In genomic region chr3L:18212237-18212653, dm6 we compare ENCODE assay signal across 1 fruit fly cellular context.
TF ChIP-seq lines count a peak whose summit lies in the region.

No protein-coding gene starts in this region.

TF ChIP-seq in whole organism, embryonic, 481 proteins besides CTCF, POLR2A, EP300 and RAD21 (continued from another document and continues in another):
- TF ChIP-seq trh (GFP tag; optimal IDR thresholded peaks at IDR 0.05; lab: Kevin White, UChicago): no peak
- TF ChIP-seq sim (GFP tag; IDR thresholded peaks at IDR 0.05; lab: Robert Waterston, UW): peak; percentile 56; the same call in 1 of the 2 replicates
- peak; percentile 95 for TF ChIP-seq CG17328 (GFP tag; IDR thresholded peaks at IDR 0.05; lab: Robert Waterston, UW)
- TF ChIP-seq salm (tag; optimal IDR thresholded peaks at IDR 0.05; lab: Kevin White, UChicago): peak; percentile 38
- no peak for TF ChIP-seq nerfin-2 (GFP tag; IDR thresholded peaks at IDR 0.05; lab: Robert Waterston, UW; ENCODE audit: partially characterized antibody)
- TF ChIP-seq Blimp-1 (GFP tag; optimal IDR thresholded peaks at IDR 0.05; lab: Kevin White, UChicago): peak; percentile 77
- TF ChIP-seq CG12299 (tag; optimal IDR thresholded peaks at IDR 0.05; lab: Kevin White, UChicago): peak; percentile 55
- peak; percentile 87; the same call in 1 of the 2 replicates for TF ChIP-seq CG3847 (GFP tag; IDR thresholded peaks at IDR 0.05; lab: Robert Waterston, UW)
- TF ChIP-seq disco-r (GFP tag; optimal IDR thresholded peaks at IDR 0.05; lab: Kevin White, UChicago): no peak
- peak; percentile 41 for TF ChIP-seq CG7786 (GFP tag; optimal IDR thresholded peaks at IDR 0.05; lab: Kevin White, UChicago)
- TF ChIP-seq Tbp (GFP tag; optimal IDR thresholded peaks at IDR 0.05; lab: Kevin White, UChicago): no peak
- peak; percentile 56 for TF ChIP-seq CG16815 (GFP tag; optimal IDR thresholded peaks at IDR 0.05; lab: Kevin White, UChicago)
- peak; percentile 69 for TF ChIP-seq lab (GFP tag; optimal IDR thresholded peaks at IDR 0.05; lab: Kevin White, UChicago)
- TF ChIP-seq CG4328 (GFP tag; optimal IDR thresholded peaks at IDR 0.05; lab: Kevin White, UChicago): no peak
- peak; percentile 85 for TF ChIP-seq B-H1 (GFP tag; IDR thresholded peaks at IDR 0.05; lab: Robert Waterston, UW)
- TF ChIP-seq Dbx (GFP tag; IDR thresholded peaks at IDR 0.05; lab: Robert Waterston, UW): peak; percentile 73; the same call in 2 of the 3 replicates
- TF ChIP-seq unpg (GFP tag; optimal IDR thresholded peaks at IDR 0.05; lab: Kevin White, UChicago): peak; percentile 84
- TF ChIP-seq CG7271 (tag; optimal IDR thresholded peaks at IDR 0.05; lab: Kevin White, UChicago): no peak
- no peak for TF ChIP-seq sug (tag; optimal IDR thresholded peaks at IDR 0.05; lab: Kevin White, UChicago)
- TF ChIP-seq CG6813 (GFP tag; optimal IDR thresholded peaks at IDR 0.05; lab: Kevin White, UChicago): peak; percentile 55
- TF ChIP-seq schlank (tag; optimal IDR thresholded peaks at IDR 0.05; lab: Kevin White, UChicago): no peak
- TF ChIP-seq rib (GFP tag; IDR thresholded peaks at IDR 0.05; lab: Robert Waterston, UW): peak; percentile 72; the same call in 1 of the 2 replicates
- TF ChIP-seq zen2 (GFP tag; IDR thresholded peaks at IDR 0.05; lab: Robert Waterston, UW; ENCODE audit: partially characterized antibody): no peak
- peak; percentile 37 for TF ChIP-seq CG15011 (GFP tag; optimal IDR thresholded peaks at IDR 0.05; lab: Kevin White, UChicago)
- no peak for TF ChIP-seq CG11398 (GFP tag; optimal IDR thresholded peaks at IDR 0.05; lab: Kevin White, UChicago)
- TF ChIP-seq CG10366 (GFP tag; IDR thresholded peaks at IDR 0.05; lab: Robert Waterston, UW): peak; percentile 91
- TF ChIP-seq CG2678 (tag; optimal IDR thresholded peaks at IDR 0.05; lab: Kevin White, UChicago): peak; percentile 79
- TF ChIP-seq sens (GFP tag; lab: Kevin White, UChicago): peak; percentile 92
- peak; percentile 31 for TF ChIP-seq tup (GFP tag; optimal IDR thresholded peaks at IDR 0.05; lab: Kevin White, UChicago)
- no peak for TF ChIP-seq cg (GFP tag; optimal IDR thresholded peaks at IDR 0.05; lab: Kevin White, UChicago)
- TF ChIP-seq CG11093 (GFP tag; IDR thresholded peaks at IDR 0.05; lab: Robert Waterston, UW): peak; percentile 88
- peak; percentile 69 for TF ChIP-seq Abd-B (GFP tag; optimal IDR thresholded peaks at IDR 0.05; lab: Kevin White, UChicago)
- TF ChIP-seq ken (GFP tag; IDR thresholded peaks at IDR 0.05; lab: Robert Waterston, UW): peak; percentile 96
- no peak for TF ChIP-seq Hr39 (optimal IDR thresholded peaks at IDR 0.05; lab: Kevin White, UChicago)
- TF ChIP-seq shn (GFP tag; optimal IDR thresholded peaks at IDR 0.05; lab: Kevin White, UChicago): no peak
- peak; percentile 49 for TF ChIP-seq CG33213 (GFP tag; optimal IDR thresholded peaks at IDR 0.05; lab: Kevin White, UChicago)
- peak; percentile 88 for TF ChIP-seq ranshi (GFP tag; IDR thresholded peaks at IDR 0.05; lab: Robert Waterston, UW)
- TF ChIP-seq ato (GFP tag; IDR thresholded peaks at IDR 0.05; lab: Robert Waterston, UW; ENCODE audit: partially characterized antibody): no peak
- no peak for TF ChIP-seq Kr (GFP tag; optimal IDR thresholded peaks at IDR 0.05; lab: Kevin White, UChicago)
- no peak for TF ChIP-seq CG17568 (GFP tag; optimal IDR thresholded peaks at IDR 0.05; lab: Kevin White, UChicago)
- TF ChIP-seq hth (optimal IDR thresholded peaks at IDR 0.05; lab: Kevin White, UChicago): no peak
- peak; percentile 41 for TF ChIP-seq NC2β (GFP tag; optimal IDR thresholded peaks at IDR 0.05; lab: Kevin White, UChicago)
- TF ChIP-seq CG16863 (GFP tag; optimal IDR thresholded peaks at IDR 0.05; lab: Kevin White, UChicago): peak; percentile 56
- no peak for TF ChIP-seq CG6765 (GFP tag; optimal IDR thresholded peaks at IDR 0.05; lab: Kevin White, UChicago)
- TF ChIP-seq CoRest (tag; optimal IDR thresholded peaks at IDR 0.05; lab: Kevin White, UChicago): peak; percentile 60
- TF ChIP-seq psq (GFP tag; optimal IDR thresholded peaks at IDR 0.05; lab: Kevin White, UChicago): peak; percentile 9
- TF ChIP-seq CG10959 (GFP tag; IDR thresholded peaks at IDR 0.05; lab: Robert Waterston, UW): no peak
- peak; percentile 80 for TF ChIP-seq Sox100B (GFP tag; optimal IDR thresholded peaks at IDR 0.05; lab: Kevin White, UChicago)
- peak; percentile 78 for TF ChIP-seq Rx (GFP tag; IDR thresholded peaks at IDR 0.05; lab: Robert Waterston, UW)
- peak; percentile 75 for TF ChIP-seq fd96Cb (tag; optimal IDR thresholded peaks at IDR 0.05; lab: Kevin White, UChicago)
- TF ChIP-seq unc-4 (GFP tag; IDR thresholded peaks at IDR 0.05; lab: Robert Waterston, UW; ENCODE audit: partially characterized antibody): no peak
- peak; percentile 59 for TF ChIP-seq zen (tag; optimal IDR thresholded peaks at IDR 0.05; lab: Kevin White, UChicago)
- peak; percentile 52 for TF ChIP-seq jumu (GFP tag; optimal IDR thresholded peaks at IDR 0.05; lab: Kevin White, UChicago)
- no peak for TF ChIP-seq HmgZ (tag; optimal IDR thresholded peaks at IDR 0.05; lab: Kevin White, UChicago)
- no peak for TF ChIP-seq Hand (GFP tag; optimal IDR thresholded peaks at IDR 0.05; lab: Kevin White, UChicago)
- peak; percentile 96 for TF ChIP-seq vvl (GFP tag; IDR thresholded peaks at IDR 0.05; lab: Robert Waterston, UW)
- no peak for TF ChIP-seq C15 (GFP tag; IDR thresholded peaks at IDR 0.05; lab: Robert Waterston, UW)
- no peak for TF ChIP-seq Bdp1 (GFP tag; optimal IDR thresholded peaks at IDR 0.05; lab: Kevin White, UChicago)
- peak; percentile 64 for TF ChIP-seq Meics (GFP tag; optimal IDR thresholded peaks at IDR 0.05; lab: Kevin White, UChicago)
- peak; percentile 62 for TF ChIP-seq CG10209 (GFP tag; optimal IDR thresholded peaks at IDR 0.05; lab: Kevin White, UChicago)
- TF ChIP-seq Optix (GFP tag; IDR thresholded peaks at IDR 0.05; lab: Robert Waterston, UW): peak; percentile 92
- peak; percentile 33 for TF ChIP-seq ab (GFP tag; optimal IDR thresholded peaks at IDR 0.05; lab: Kevin White, UChicago)
- peak; percentile 73 for TF ChIP-seq bcd (GFP tag; optimal IDR thresholded peaks at IDR 0.05; lab: Kevin White, UChicago)
- TF ChIP-seq CG9437 (GFP tag; optimal IDR thresholded peaks at IDR 0.05; lab: Kevin White, UChicago): peak; percentile 58
- peak; percentile 40 for TF ChIP-seq kay (GFP tag; optimal IDR thresholded peaks at IDR 0.05; lab: Kevin White, UChicago)
- TF ChIP-seq Mes4 (GFP tag; optimal IDR thresholded peaks at IDR 0.05; lab: Kevin White, UChicago): peak; percentile 48
- TF ChIP-seq CG12219 (GFP tag; optimal IDR thresholded peaks at IDR 0.05; lab: Kevin White, UChicago): peak; percentile 33
- peak; percentile 66 for TF ChIP-seq tap (tag; optimal IDR thresholded peaks at IDR 0.05; lab: Kevin White, UChicago)
- TF ChIP-seq CG7839 (tag; optimal IDR thresholded peaks at IDR 0.05; lab: Kevin White, UChicago): peak; percentile 77
- peak; percentile 48; the same call in 1 of the 2 replicates for TF ChIP-seq GATAe (GFP tag; conservative IDR thresholded peaks at IDR 0.05; lab: Robert Waterston, UW)
- peak; percentile 52 for TF ChIP-seq CG8359 (GFP tag; optimal IDR thresholded peaks at IDR 0.05; lab: Kevin White, UChicago; ENCODE audit: borderline replicate concordance)
- no peak for TF ChIP-seq p53 (GFP tag; optimal IDR thresholded peaks at IDR 0.05; lab: Kevin White, UChicago)
- peak; percentile 86 for TF ChIP-seq dmrt99B (tag; optimal IDR thresholded peaks at IDR 0.05; lab: Kevin White, UChicago)
- TF ChIP-seq CG3726 (GFP tag; IDR thresholded peaks at IDR 0.05; lab: Robert Waterston, UW): peak; percentile 83
- TF ChIP-seq CG2202 (tag; optimal IDR thresholded peaks at IDR 0.05; lab: Kevin White, UChicago): peak; percentile 53
- TF ChIP-seq CG15479 (GFP tag; optimal IDR thresholded peaks at IDR 0.05; lab: Kevin White, UChicago): no peak
- TF ChIP-seq CG33557 (GFP tag; optimal IDR thresholded peaks at IDR 0.05; lab: Kevin White, UChicago): no peak
- no peak for TF ChIP-seq CG30020 (tag; optimal IDR thresholded peaks at IDR 0.05; lab: Kevin White, UChicago)
- peak; percentile 70 for TF ChIP-seq CG9932 (GFP tag; IDR thresholded peaks at IDR 0.05; lab: Robert Waterston, UW)
- peak; percentile 11 for TF ChIP-seq sd (tag; optimal IDR thresholded peaks at IDR 0.05; lab: Kevin White, UChicago)
- peak; percentile 94 for TF ChIP-seq Xrp1 (GFP tag; IDR thresholded peaks at IDR 0.05; lab: Robert Waterston, UW)
- peak; percentile 79; the same call in 1 of the 2 replicates for TF ChIP-seq bowl (GFP tag; IDR thresholded peaks at IDR 0.05; lab: Robert Waterston, UW)
- TF ChIP-seq CG31224 (GFP tag; IDR thresholded peaks at IDR 0.05; lab: Robert Waterston, UW): peak; percentile 62
- peak; percentile 55 for TF ChIP-seq CG18764 (GFP tag; optimal IDR thresholded peaks at IDR 0.05; lab: Kevin White, UChicago)
- no peak for TF ChIP-seq Adf1 (GFP tag; IDR thresholded peaks at IDR 0.05; lab: Robert Waterston, UW)
- TF ChIP-seq CG30403 (GFP tag; optimal IDR thresholded peaks at IDR 0.05; lab: Kevin White, UChicago): peak; percentile 85
- TF ChIP-seq CG1602 (GFP tag; optimal IDR thresholded peaks at IDR 0.05; lab: Kevin White, UChicago): peak; percentile 57
- TF ChIP-seq CG17829 (tag; optimal IDR thresholded peaks at IDR 0.05; lab: Kevin White, UChicago): peak; percentile 64
- peak; percentile 54 for TF ChIP-seq CG31388 (GFP tag; optimal IDR thresholded peaks at IDR 0.05; lab: Kevin White, UChicago)
- TF ChIP-seq CG8388 (GFP tag; optimal IDR thresholded peaks at IDR 0.05; lab: Kevin White, UChicago): peak; percentile 79
- no peak for TF ChIP-seq HLH4C (GFP tag; IDR thresholded peaks at IDR 0.05; lab: Robert Waterston, UW; ENCODE audit: partially characterized antibody)
- peak; percentile 86 for TF ChIP-seq CG11695 (GFP tag; IDR thresholded peaks at IDR 0.05; lab: Robert Waterston, UW)
- TF ChIP-seq tin (GFP tag; optimal IDR thresholded peaks at IDR 0.05; lab: Kevin White, UChicago): peak; percentile 80
- no peak for TF ChIP-seq CG1832 (GFP tag; optimal IDR thresholded peaks at IDR 0.05; lab: Kevin White, UChicago)
- peak; percentile 48 for TF ChIP-seq NC2α (GFP tag; optimal IDR thresholded peaks at IDR 0.05; lab: Kevin White, UChicago)
- TF ChIP-seq CG1647 (GFP tag; optimal IDR thresholded peaks at IDR 0.05; lab: Kevin White, UChicago): peak; percentile 36
- no peak for TF ChIP-seq Dp (GFP tag; optimal IDR thresholded peaks at IDR 0.05; lab: Kevin White, UChicago)
- peak; percentile 94 for TF ChIP-seq ci (GFP tag; IDR thresholded peaks at IDR 0.05; lab: Robert Waterston, UW)
- no peak for TF ChIP-seq CG8281 (tag; optimal IDR thresholded peaks at IDR 0.05; lab: Kevin White, UChicago)
- peak; percentile 69 for TF ChIP-seq CG6254 (GFP tag; optimal IDR thresholded peaks at IDR 0.05; lab: Kevin White, UChicago)
- peak; percentile 17 for TF ChIP-seq CG6654 (GFP tag; optimal IDR thresholded peaks at IDR 0.05; lab: Kevin White, UChicago)
- TF ChIP-seq ftz-f1 (GFP tag; optimal IDR thresholded peaks at IDR 0.05; lab: Kevin White, UChicago): no peak
- TF ChIP-seq eve (GFP tag; optimal IDR thresholded peaks at IDR 0.05; lab: Kevin White, UChicago): peak in 1 of 2 experiments; percentile 92
- peak; percentile 28 for TF ChIP-seq CG8290 (GFP tag; optimal IDR thresholded peaks at IDR 0.05; lab: Kevin White, UChicago)
- no peak for TF ChIP-seq CG8290 (tag; optimal IDR thresholded peaks at IDR 0.05; lab: Kevin White, UChicago)
- peak; percentile 83 for TF ChIP-seq onecut (GFP tag; IDR thresholded peaks at IDR 0.05; lab: Robert Waterston, UW)
- TF ChIP-seq Sin3A (optimal IDR thresholded peaks at IDR 0.05; lab: Kevin White, UChicago): no peak
- peak; percentile 13 for TF ChIP-seq CG6683 (GFP tag; optimal IDR thresholded peaks at IDR 0.05; lab: Kevin White, UChicago)
- TF ChIP-seq Six4 (GFP tag; optimal IDR thresholded peaks at IDR 0.05; lab: Kevin White, UChicago): peak; percentile 41
- TF ChIP-seq CG5953 (GFP tag; IDR thresholded peaks at IDR 0.05; lab: Robert Waterston, UW): peak; percentile 88
- peak; percentile 86 for TF ChIP-seq Gug (GFP tag; IDR thresholded peaks at IDR 0.05; lab: Robert Waterston, UW)
- no peak for TF ChIP-seq pzg (GFP tag; optimal IDR thresholded peaks at IDR 0.05; lab: Kevin White, UChicago)
- TF ChIP-seq ttk (GFP tag; IDR thresholded peaks at IDR 0.05; lab: Robert Waterston, UW): peak; percentile 91
- no peak; the same call in 1 of the 2 replicates for TF ChIP-seq Gsc (GFP tag; IDR thresholded peaks at IDR 0.05; lab: Robert Waterston, UW)
- TF ChIP-seq CG34376 (GFP tag; optimal IDR thresholded peaks at IDR 0.05; lab: Kevin White, UChicago): no peak
- peak; percentile 84 for TF ChIP-seq CG1024 (GFP tag; IDR thresholded peaks at IDR 0.05; lab: Robert Waterston, UW)
- peak; percentile 52 for TF ChIP-seq CG5180 (GFP tag; optimal IDR thresholded peaks at IDR 0.05; lab: Kevin White, UChicago)
- TF ChIP-seq dimm (GFP tag; IDR thresholded peaks at IDR 0.05; lab: Robert Waterston, UW): peak; percentile 80
- TF ChIP-seq inv (GFP tag; IDR thresholded peaks at IDR 0.05; lab: Robert Waterston, UW; ENCODE audit: partially characterized antibody): no peak
- TF ChIP-seq so (GFP tag; IDR thresholded peaks at IDR 0.05; lab: Robert Waterston, UW): peak; percentile 93
- TF ChIP-seq CG16779 (GFP tag; IDR thresholded peaks at IDR 0.05; lab: Robert Waterston, UW): peak; percentile 66; the same call in 1 of the 2 replicates
- peak; percentile 78 for TF ChIP-seq Sox102F (GFP tag; optimal IDR thresholded peaks at IDR 0.05; lab: Kevin White, UChicago)
- TF ChIP-seq Dfd (GFP tag; optimal IDR thresholded peaks at IDR 0.05; lab: Kevin White, UChicago): no peak
- TF ChIP-seq crp (GFP tag; optimal IDR thresholded peaks at IDR 0.05; lab: Kevin White, UChicago): peak in 1 of 2 experiments; percentile 7
- TF ChIP-seq Ssrp (tag; optimal IDR thresholded peaks at IDR 0.05; lab: Kevin White, UChicago): peak; percentile 71
- TF ChIP-seq Trl (optimal IDR thresholded peaks at IDR 0.05; lab: Kevin White, UChicago): no peak
- peak; percentile 36 for TF ChIP-seq Trl (GFP tag; optimal IDR thresholded peaks at IDR 0.05; lab: Kevin White, UChicago)
- TF ChIP-seq CG5245 (GFP tag; optimal IDR thresholded peaks at IDR 0.05; lab: Kevin White, UChicago): peak; percentile 53
- no peak for TF ChIP-seq CrebB (tag; optimal IDR thresholded peaks at IDR 0.05; lab: Kevin White, UChicago)
- peak; percentile 86 for TF ChIP-seq croc (GFP tag; conservative IDR thresholded peaks at IDR 0.05; lab: Robert Waterston, UW)
- TF ChIP-seq Mad (GFP tag; optimal IDR thresholded peaks at IDR 0.05; lab: Kevin White, UChicago): peak; percentile 60
- TF ChIP-seq seq (GFP tag; IDR thresholded peaks at IDR 0.05; lab: Robert Waterston, UW): peak; percentile 92
- TF ChIP-seq Awh (GFP tag; IDR thresholded peaks at IDR 0.05; lab: Robert Waterston, UW): peak; percentile 94
